Worm (Caenorhabditis elegans): ENCODE results near the gene vav-1.

The vav-1 gene

ce11 chrX:9194081-9194480 lies 37.9 kb downstream of the vav-1 start:
- TF ChIP-seq nhr-6 (tag; optimal IDR thresholded peaks at IDR 0.05) (no peak), nhr-41 (GFP tag; IDR thresholded peaks at IDR 0.05) (no peak), arid-1 (GFP tag; conservative IDR thresholded peaks at IDR 0.05) (no peak), nhr-42 (GFP tag; IDR thresholded peaks at IDR 0.05) (no peak), lin-15B (tag; optimal IDR thresholded peaks at IDR 0.05) (no peak), mdt-29 (GFP tag; IDR thresholded peaks at IDR 0.05) (no peak), snpc-1.2 (GFP tag; IDR thresholded peaks at IDR 0.05) (no peak), unc-62 (GFP tag; optimal IDR thresholded peaks at IDR 0.05 in 1 of 2) (peak in 1 of 2 experiments; percentile 70), unc-62 (tag; optimal IDR thresholded peaks at IDR 0.05) (no peak), lir-3 (tag; optimal IDR thresholded peaks at IDR 0.05) (no peak), aha-1 (tag) (peak; percentile 93)

DNA sequence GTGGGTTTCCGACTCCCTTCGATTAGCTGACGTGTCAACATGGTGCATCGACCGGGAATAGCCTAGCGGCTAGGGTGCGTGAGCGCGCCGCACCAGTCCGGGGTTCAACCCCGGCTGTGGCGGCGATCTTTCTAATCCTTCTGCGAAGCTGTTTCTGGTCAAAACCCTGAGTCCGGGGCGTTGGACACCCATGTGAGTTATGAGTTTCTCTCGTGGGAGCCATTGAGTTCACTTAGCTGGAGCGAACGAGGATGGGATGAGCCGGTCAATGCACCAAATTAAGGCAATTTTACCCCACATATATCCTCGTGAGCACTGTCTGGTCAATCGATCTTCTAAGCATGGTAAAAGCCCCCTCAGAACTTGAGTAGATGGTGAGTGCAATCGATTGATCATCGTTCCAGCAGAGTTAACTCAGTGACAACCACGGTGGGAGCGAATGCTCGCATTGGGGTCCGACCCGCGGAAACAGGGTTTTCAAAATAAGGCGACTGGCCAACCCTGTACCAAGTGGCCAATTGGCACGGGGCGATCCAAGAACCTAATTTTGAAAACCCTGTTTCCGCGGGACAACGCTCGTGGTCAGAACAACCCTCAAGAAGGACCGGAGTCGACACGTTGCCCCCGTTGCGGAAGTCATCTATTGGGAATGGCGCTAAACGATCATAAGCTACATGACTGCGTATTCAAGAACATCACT lies 40.0 kb downstream of the vav-1 start, which contains the start of gene Y81B9A.1:
TSS of gene Y81B9A.1 (plus strand) at position 650 of the 700 bp plus-strand sequence.
- peak; percentile 43; the same call in 1 of the 2 replicates for TF ChIP-seq snpc-1.2 (GFP tag; IDR thresholded peaks at IDR 0.05)
- no peak for TF ChIP-seq F26F4.8 (GFP tag; conservative IDR thresholded peaks at IDR 0.05)
- TF ChIP-seq set-16 (GFP tag; IDR thresholded peaks at IDR 0.05), result peak; percentile 84
- no peak for TF ChIP-seq saeg-2 (GFP tag; IDR thresholded peaks at IDR 0.05)
- 0 out of 2 replicates have a peak, but pooled peaks have one; percentile 12 for TF ChIP-seq Y48G9A.11 (GFP tag; IDR thresholded peaks at IDR 0.05)
- TF ChIP-seq ceh-44 (GFP tag; IDR thresholded peaks at IDR 0.05), result peak; percentile 76
- 0 out of 2 replicates have a peak, but pooled peaks have one; percentile 15 for TF ChIP-seq lim-7 (GFP tag; IDR thresholded peaks at IDR 0.05)
- no peak for TF ChIP-seq ceh-62 (tag; optimal IDR thresholded peaks at IDR 0.05)

ce11 chrX:9183836-9184235 lies 48.1 kb downstream of the vav-1 start, which contains the start of gene Y81B9A.2:
Y81B9A.2 (plus strand) TSS chrX:9184136.
- TF ChIP-seq egl-27 (tag; optimal IDR thresholded peaks at IDR 0.05) (no peak), snpc-4 (tag; optimal IDR thresholded peaks at IDR 0.05) (no peak), T20F7.1 (GFP tag; optimal IDR thresholded peaks at IDR 0.05) (no peak), mdt-29 (GFP tag; IDR thresholded peaks at IDR 0.05) (no peak), cey-2 (tag; optimal IDR thresholded peaks at IDR 0.05; ENCODE audit: borderline replicate concordance, insufficient read depth) (no peak), daf-16 (GFP tag; optimal IDR thresholded peaks at IDR 0.05) (no peak), daf-16 (tag; optimal IDR thresholded peaks at IDR 0.05) (no peak), ztf-7 (tag; optimal IDR thresholded peaks at IDR 0.05) (no peak), zfp-2 (tag; optimal IDR thresholded peaks at IDR 0.05) (no peak), ceh-32 (tag; optimal IDR thresholded peaks at IDR 0.05; ENCODE audit: poor library complexity) (no peak), nhr-11 (tag; optimal IDR thresholded peaks at IDR 0.05) (no peak), fos-1 (tag; optimal IDR thresholded peaks at IDR 0.05) (no peak), saeg-2 (GFP tag; IDR thresholded peaks at IDR 0.05) (no peak), F49E8.2 (tag; optimal IDR thresholded peaks at IDR 0.05; ENCODE audit: borderline replicate concordance) (no peak), jun-1 (tag; optimal IDR thresholded peaks at IDR 0.05) (no peak), spr-3 (GFP tag; optimal IDR thresholded peaks at IDR 0.05) (no peak), F10B5.3 (tag; optimal IDR thresholded peaks at IDR 0.05) (no peak), nhr-77 (tag; optimal IDR thresholded peaks at IDR 0.05) (no peak)

- TF ChIP-seq ceh-44 (GFP tag; IDR thresholded peaks at IDR 0.05), result no peak
- TF ChIP-seq sdz-12 (GFP tag; optimal IDR thresholded peaks at IDR 0.05), result no peak
- no peak for TF ChIP-seq ceh-32 (tag; optimal IDR thresholded peaks at IDR 0.05; ENCODE audit: poor library complexity)
- no peak for TF ChIP-seq nhr-111 (GFP tag; optimal IDR thresholded peaks at IDR 0.05)
- no peak for TF ChIP-seq ZK337.2 (GFP tag; IDR thresholded peaks at IDR 0.05)
Observed at ce11 chrX:9182140-9182539, 49.8 kb downstream of the vav-1 start, which contains the start of gene Y81B9A.3. Y81B9A.3 (plus strand) TSS chrX:9182440.
